Fruit fly (Drosophila melanogaster): ENCODE results near the gene shep.
A peak's percentile ranks its signal among the peaks of the same experiment; 100 is the strongest.

The shep gene

DNA sequence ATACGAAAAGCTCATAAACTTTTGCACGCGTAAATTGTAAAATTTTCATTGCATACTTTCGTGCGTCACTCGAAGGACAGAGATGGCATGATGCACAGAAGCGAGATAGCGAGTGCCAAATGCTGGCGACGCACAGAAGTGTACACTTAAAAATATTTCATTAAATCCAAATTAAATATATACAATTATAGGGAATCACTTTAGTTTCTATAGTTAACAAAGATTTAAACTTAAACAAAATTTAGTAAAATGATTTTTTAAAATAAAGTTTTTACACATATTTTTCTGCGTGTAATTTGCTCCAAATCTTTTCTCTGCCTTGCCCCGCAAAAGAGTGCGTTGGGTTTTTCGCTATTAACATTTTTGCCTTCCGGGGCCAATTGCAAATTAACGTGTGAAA is 10.4 kb upstream of the shep start (continued):
- no peak for TF ChIP-seq pum (GFP tag; optimal IDR thresholded peaks at IDR 0.05)
- TF ChIP-seq Atf6 (GFP tag; IDR thresholded peaks at IDR 0.05) = peak; percentile 75
- no peak for TF ChIP-seq CG9215 (GFP tag; IDR thresholded peaks at IDR 0.05)
- TF ChIP-seq Xbp1 (GFP tag; optimal IDR thresholded peaks at IDR 0.05) = peak; percentile 43
- no peak for TF ChIP-seq CG3838 (GFP tag; optimal IDR thresholded peaks at IDR 0.05)
- TF ChIP-seq CG8281 (tag; optimal IDR thresholded peaks at IDR 0.05) = no peak
- TF ChIP-seq ranshi (GFP tag; IDR thresholded peaks at IDR 0.05) = peak; percentile 61; the same call in 1 of the 2 replicates
- TF ChIP-seq CG15514 (GFP tag; optimal IDR thresholded peaks at IDR 0.05) = peak; percentile 50
- TF ChIP-seq CG7556 (GFP tag; optimal IDR thresholded peaks at IDR 0.05) = peak; percentile 66
- peak; percentile 39; the same call in 1 of the 2 replicates for TF ChIP-seq E2f2 (GFP tag; IDR thresholded peaks at IDR 0.05)
- TF ChIP-seq bsh (GFP tag; optimal IDR thresholded peaks at IDR 0.05) = peak in 1 of 2 experiments; percentile 41
- peak; percentile 61 for TF ChIP-seq CG7839 (tag; optimal IDR thresholded peaks at IDR 0.05)
- no peak for TF ChIP-seq br (optimal IDR thresholded peaks at IDR 0.05)
- TF ChIP-seq ind (GFP tag; optimal IDR thresholded peaks at IDR 0.05) = peak; percentile 61
- no peak for TF ChIP-seq inv (GFP tag; IDR thresholded peaks at IDR 0.05; ENCODE audit: partially characterized antibody)
- TF ChIP-seq Ptx1 (GFP tag; IDR thresholded peaks at IDR 0.05) = peak; percentile 57
- TF ChIP-seq Hmr (GFP tag; optimal IDR thresholded peaks at IDR 0.05) = peak; percentile 68
- TF ChIP-seq nerfin-1 (tag; optimal IDR thresholded peaks at IDR 0.05) = peak; percentile 30
- TF ChIP-seq dan (GFP tag; IDR thresholded peaks at IDR 0.05) = no peak
- peak; percentile 42 for TF ChIP-seq CG14710 (tag; optimal IDR thresholded peaks at IDR 0.05)
- peak; percentile 53 for TF ChIP-seq CG14441 (GFP tag; IDR thresholded peaks at IDR 0.05)
- no peak for TF ChIP-seq Tbp (GFP tag; optimal IDR thresholded peaks at IDR 0.05)
- 0 out of 2 replicates have a peak, but pooled peaks have one; percentile 14 for TF ChIP-seq ssp (GFP tag; IDR thresholded peaks at IDR 0.05)
- TF ChIP-seq CG18764 (GFP tag; optimal IDR thresholded peaks at IDR 0.05) = peak; percentile 39
- no peak for TF ChIP-seq NFAT (GFP tag; IDR thresholded peaks at IDR 0.05)
- TF ChIP-seq CG10979 (tag; optimal IDR thresholded peaks at IDR 0.05) = peak; percentile 69
- no peak for TF ChIP-seq CG2889 (GFP tag; IDR thresholded peaks at IDR 0.05)
- 0 out of 3 replicates have a peak, but pooled peaks have one; percentile 39 for TF ChIP-seq so (GFP tag; IDR thresholded peaks at IDR 0.05)
- no peak for TF ChIP-seq twi (tag; optimal IDR thresholded peaks at IDR 0.05)
- peak; percentile 36 for TF ChIP-seq Oli (tag; optimal IDR thresholded peaks at IDR 0.05)
- TF ChIP-seq Antp (GFP tag; optimal IDR thresholded peaks at IDR 0.05) = no peak
- TF ChIP-seq vvl (GFP tag; IDR thresholded peaks at IDR 0.05) = 0 out of 2 replicates have a peak, but pooled peaks have one; percentile 32
- no peak for TF ChIP-seq oc (tag; optimal IDR thresholded peaks at IDR 0.05)
- TF ChIP-seq Abd-B (GFP tag; optimal IDR thresholded peaks at IDR 0.05) = peak; percentile 65
- 0 out of 2 replicates have a peak, but pooled peaks have one; percentile 26 for TF ChIP-seq CG1024 (GFP tag; IDR thresholded peaks at IDR 0.05)
- no peak for TF ChIP-seq lbe (GFP tag; optimal IDR thresholded peaks at IDR 0.05)
- TF ChIP-seq CG9817 (tag; optimal IDR thresholded peaks at IDR 0.05) = peak; percentile 59
- TF ChIP-seq zf30C (GFP tag; optimal IDR thresholded peaks at IDR 0.05) = peak; percentile 13
- TF ChIP-seq CG8089 (GFP tag; optimal IDR thresholded peaks at IDR 0.05) = no peak
- TF ChIP-seq CG9932 (GFP tag; IDR thresholded peaks at IDR 0.05) = peak; percentile 62
- peak; percentile 32 for TF ChIP-seq nom (GFP tag; optimal IDR thresholded peaks at IDR 0.05)
- no peak for TF ChIP-seq gt (GFP tag; IDR thresholded peaks at IDR 0.05)
- TF ChIP-seq ATbp (GFP tag; optimal IDR thresholded peaks at IDR 0.05) = no peak
- TF ChIP-seq pan (optimal IDR thresholded peaks at IDR 0.05) = no peak
- peak in 1 of 2 experiments; percentile 70 for TF ChIP-seq pan (GFP tag; optimal IDR thresholded peaks at IDR 0.05 in 1 of 2, IDR thresholded peaks at IDR 0.05 in 1 of 2)
- TF ChIP-seq seq (GFP tag; IDR thresholded peaks at IDR 0.05) = 0 out of 2 replicates have a peak, but pooled peaks have one; percentile 39
- TF ChIP-seq caup (GFP tag; optimal IDR thresholded peaks at IDR 0.05; ENCODE audit: severe bottlenecking) = peak; percentile 52
- TF ChIP-seq CG12219 (GFP tag; optimal IDR thresholded peaks at IDR 0.05) = no peak
- TF ChIP-seq Adf1 (GFP tag; IDR thresholded peaks at IDR 0.05) = peak; percentile 32; the same call in 1 of the 2 replicates
- peak; percentile 48; the same call in 1 of the 2 replicates for TF ChIP-seq CG32532 (GFP tag; IDR thresholded peaks at IDR 0.05)
- TF ChIP-seq CG14667 (GFP tag; IDR thresholded peaks at IDR 0.05) = 0 out of 2 replicates have a peak, but pooled peaks have one; percentile 16

Measured in whole organism, embryonic.